Fruit fly (Drosophila melanogaster) whole organism, embryonic: ENCODE results near the gene scaf6.

Experiments used
- Abd-B ChIP-seq: fragments of 200-800 bp; sonication (Bioruptor generic); optimal IDR thresholded peaks from 2 replicates; lab custom pipeline; 2018; ENCODE audit warnings: missing biosample characterization, mild to moderate bottlenecking, missing genetic modification characterization, moderate library complexity
- Asciz ChIP-seq: fragments of 200-800 bp; sonication (Bioruptor generic); optimal IDR thresholded peaks from 2 replicates; lab custom pipeline; 2017; ENCODE audit warnings: missing biosample characterization, mild to moderate bottlenecking, missing genetic modification characterization, missing genetic modification reagents
- Atf-2 ChIP-seq: fragments of 200-800 bp; sonication (Bioruptor generic); optimal IDR thresholded peaks from 2 replicates; lab custom pipeline; 2016; ENCODE audit warnings: missing biosample characterization, missing genetic modification characterization
- CG11085 ChIP-seq: fragments of 200-800 bp; sonication (Bioruptor generic); IDR thresholded peaks from 2 replicates; pipeline ENCODE4 v1.3.6; 2022; ENCODE audit warnings: missing biosample characterization, missing genetic modification characterization
- CG11456 ChIP-seq: fragments of 200-800 bp; sonication (Bioruptor generic); IDR thresholded peaks from 3 replicates; pipeline ENCODE4 v1.3.6; 2022; ENCODE audit warnings: missing biosample characterization, missing genetic modification characterization
- CG12391 ChIP-seq: fragments of 200-800 bp; sonication (Bioruptor generic); optimal IDR thresholded peaks from 3 replicates; lab custom pipeline; 2018; ENCODE audit warnings: missing biosample characterization, mild to moderate bottlenecking, missing genetic modification characterization, moderate library complexity
- CG12769 ChIP-seq: fragments of 200-800 bp; sonication (Bioruptor generic); optimal IDR thresholded peaks from 2 replicates; lab custom pipeline; 2019; ENCODE audit warnings: missing biosample characterization, mild to moderate bottlenecking, missing genetic modification characterization, moderate library complexity
- CG13775 ChIP-seq: fragments of 200-800 bp; sonication (Bioruptor generic); optimal IDR thresholded peaks from 3 replicates; lab custom pipeline; 2017; ENCODE audit warnings: missing biosample characterization, mild to moderate bottlenecking, missing genetic modification characterization
- CG14710 ChIP-seq: fragments of 200-800 bp; sonication (Bioruptor generic); optimal IDR thresholded peaks from 3 replicates; lab custom pipeline; 2019; ENCODE audit warnings: missing biosample characterization, mild to moderate bottlenecking, missing genetic modification characterization, moderate library complexity
- CG15514 ChIP-seq: fragments of 200-800 bp; sonication (Bioruptor generic); optimal IDR thresholded peaks from 3 replicates; lab custom pipeline; 2017; ENCODE audit warnings: missing biosample characterization, missing genetic modification characterization, mild to moderate bottlenecking, moderate library complexity, missing genetic modification reagents
- CG15601 ChIP-seq: fragments of 200-800 bp; sonication (Bioruptor generic); optimal IDR thresholded peaks from 3 replicates; lab custom pipeline; 2019; ENCODE audit warnings: missing biosample characterization, mild to moderate bottlenecking, missing genetic modification characterization, moderate library complexity
- CG1647 ChIP-seq: fragments of 200-800 bp; sonication (Bioruptor generic); optimal IDR thresholded peaks from 3 replicates; lab custom pipeline; 2016; ENCODE audit warnings: missing biosample characterization, missing genetic modification characterization
- CG3065 ChIP-seq: fragments of 200-800 bp; sonication (Bioruptor generic); optimal IDR thresholded peaks from 2 replicates; lab custom pipeline; 2016; ENCODE audit warnings: missing biosample characterization, missing genetic modification characterization
- CG3995 ChIP-seq: fragments of 200-800 bp; sonication (Bioruptor generic); optimal IDR thresholded peaks from 3 replicates; lab custom pipeline; 2016; ENCODE audit warnings: missing biosample characterization, missing genetic modification characterization
- CG7987 ChIP-seq: fragments of 200-800 bp; sonication (Bioruptor generic); optimal IDR thresholded peaks from 2 replicates; lab custom pipeline; 2018; ENCODE audit warnings: missing biosample characterization, mild to moderate bottlenecking, missing genetic modification characterization, moderate library complexity
- CG8290 ChIP-seq, 3 experiments: fragments of 200-800 bp; sonication (Bioruptor generic); optimal IDR thresholded peaks; 2 replicates each; lab custom pipeline; 2016 to 2019; ENCODE audit warnings: missing biosample characterization in 3 of 3, missing genetic modification characterization in 3 of 3, mild to moderate bottlenecking in 2 of 3, moderate library complexity in 1 of 3
- Chrac-16 ChIP-seq: fragments of 200-800 bp; sonication (Bioruptor generic); optimal IDR thresholded peaks from 3 replicates; lab custom pipeline; 2016; ENCODE audit warnings: missing biosample characterization, missing genetic modification characterization
- CkIIα-i1 ChIP-seq: fragments of 200-800 bp; sonication (Bioruptor generic); IDR thresholded peaks from 2 replicates; pipeline ENCODE4 v1.3.6; 2022; ENCODE audit warnings: missing biosample characterization, missing genetic modification characterization
- Dad ChIP-seq: fragments of 200-800 bp; sonication (Bioruptor generic); optimal IDR thresholded peaks from 3 replicates; lab custom pipeline; 2016; ENCODE audit warnings: missing biosample characterization, missing genetic modification characterization
- Dbx ChIP-seq: fragments of 200-800 bp; sonication (Bioruptor generic); IDR thresholded peaks from 3 replicates; pipeline ENCODE4 v1.3.6; 2022; ENCODE audit warnings: missing biosample characterization, missing genetic modification characterization
- Dip3 ChIP-seq: fragments of 200-800 bp; sonication (Bioruptor generic); optimal IDR thresholded peaks from 3 replicates; lab custom pipeline; 2016; ENCODE audit warnings: missing biosample characterization, missing genetic modification characterization
- Doc3 ChIP-seq: fragments of 200-800 bp; sonication (Bioruptor generic); IDR thresholded peaks from 3 replicates; pipeline ENCODE4 v1.3.6; 2022; ENCODE audit warnings: missing biosample characterization, missing genetic modification characterization; ENCODE audit not compliant: partially characterized antibody
- ERR ChIP-seq: fragments of 200-800 bp; sonication (Bioruptor generic); optimal IDR thresholded peaks from 2 replicates; lab custom pipeline; 2016; ENCODE audit warnings: missing biosample characterization, missing genetic modification characterization
- Ets65A ChIP-seq: fragments of 200-800 bp; sonication (Bioruptor generic); peaks from one replicate; lab custom pipeline; 2016; ENCODE audit warnings: missing biosample characterization, missing genetic modification characterization
- Ets97D ChIP-seq: fragments of 200-800 bp; sonication (Bioruptor generic); optimal IDR thresholded peaks from 3 replicates; lab custom pipeline; 2016; ENCODE audit warnings: missing biosample characterization, missing genetic modification characterization
- Hr3 ChIP-seq: fragments of 200-800 bp; sonication (Bioruptor generic); optimal IDR thresholded peaks from 3 replicates; lab custom pipeline; 2016; ENCODE audit warnings: missing biosample characterization, missing genetic modification characterization
- Hsf ChIP-seq: fragments of 200-800 bp; sonication (Bioruptor generic); optimal IDR thresholded peaks from 3 replicates; lab custom pipeline; 2016; ENCODE audit warnings: missing biosample characterization, missing genetic modification characterization
- Lhr ChIP-seq: fragments of 200-800 bp; sonication (Bioruptor generic); optimal IDR thresholded peaks from 3 replicates; lab custom pipeline; 2017; ENCODE audit warnings: mild to moderate bottlenecking, missing biosample characterization, missing genetic modification reagents, missing genetic modification characterization
- Lim3 ChIP-seq: fragments of 200-800 bp; sonication (Bioruptor generic); IDR thresholded peaks from 2 replicates; pipeline ENCODE4 v1.3.6; 2022; ENCODE audit warnings: missing biosample characterization, missing genetic modification characterization
- Oaz ChIP-seq: fragments of 200-800 bp; sonication (Bioruptor generic); IDR thresholded peaks from 2 replicates; pipeline ENCODE4 v1.3.6; 2022; ENCODE audit warnings: missing biosample characterization, missing genetic modification characterization
- PHDP ChIP-seq: fragments of 200-800 bp; sonication (Bioruptor generic); optimal IDR thresholded peaks from 3 replicates; lab custom pipeline; 2018; ENCODE audit warnings: missing biosample characterization, mild to moderate bottlenecking, missing genetic modification characterization, moderate library complexity
- Side ChIP-seq: fragments of 200-800 bp; sonication (Bioruptor generic); optimal IDR thresholded peaks from 2 replicates; lab custom pipeline; 2016; ENCODE audit warnings: missing biosample characterization, missing genetic modification characterization
- Sry-δ ChIP-seq: fragments of 200-800 bp; sonication (Bioruptor generic); optimal IDR thresholded peaks from 2 replicates; lab custom pipeline; 2016; ENCODE audit warnings: missing biosample characterization, missing genetic modification characterization
- TFAM ChIP-seq: fragments of 200-800 bp; sonication (Bioruptor generic); optimal IDR thresholded peaks from 2 replicates; lab custom pipeline; 2017; ENCODE audit warnings: missing biosample characterization, missing genetic modification characterization, inconsistent platforms
- bigmax ChIP-seq: fragments of 200-800 bp; sonication (Bioruptor generic); optimal IDR thresholded peaks from 2 replicates; lab custom pipeline; 2018; ENCODE audit warnings: missing biosample characterization, mild to moderate bottlenecking, missing genetic modification characterization
- btn ChIP-seq: fragments of 200-800 bp; sonication (Bioruptor generic); optimal IDR thresholded peaks from 2 replicates; lab custom pipeline; 2016; ENCODE audit warnings: missing biosample characterization, missing genetic modification characterization
- cg ChIP-seq: fragments of 200-800 bp; sonication (Bioruptor generic); optimal IDR thresholded peaks from 3 replicates; lab custom pipeline; 2019; ENCODE audit warnings: missing biosample characterization, mild to moderate bottlenecking, missing genetic modification characterization, moderate library complexity
- chm ChIP-seq: fragments of 200-800 bp; sonication (Bioruptor generic); IDR thresholded peaks from 2 replicates; pipeline ENCODE4 v1.3.6; 2022; ENCODE audit warnings: missing biosample characterization, missing genetic modification characterization
- ci ChIP-seq: fragments of 200-800 bp; sonication (Bioruptor generic); IDR thresholded peaks from 3 replicates; pipeline ENCODE4 v1.3.6; 2022; ENCODE audit warnings: missing biosample characterization, missing genetic modification characterization
- crol ChIP-seq: fragments of 200-800 bp; sonication (Bioruptor generic); IDR thresholded peaks from 2 replicates; pipeline ENCODE4 v1.3.6; 2022; ENCODE audit warnings: missing biosample characterization, missing genetic modification characterization
- dan ChIP-seq: fragments of 200-800 bp; sonication (Bioruptor generic); IDR thresholded peaks from 2 replicates; pipeline ENCODE4 v1.3.6; 2022; ENCODE audit warnings: missing biosample characterization, missing genetic modification characterization
- disco-r ChIP-seq: fragments of 200-800 bp; sonication (Bioruptor generic); optimal IDR thresholded peaks from 2 replicates; lab custom pipeline; 2016; ENCODE audit warnings: missing biosample characterization, missing genetic modification characterization
- emc ChIP-seq: fragments of 200-800 bp; sonication (Bioruptor generic); optimal IDR thresholded peaks from 2 replicates; lab custom pipeline; 2016; ENCODE audit warnings: missing biosample characterization, missing genetic modification characterization
- ind ChIP-seq: fragments of 200-800 bp; sonication (Bioruptor generic); optimal IDR thresholded peaks from 3 replicates; lab custom pipeline; 2016; ENCODE audit warnings: missing biosample characterization, missing genetic modification characterization
- klu ChIP-seq: fragments of 200-800 bp; sonication (Bioruptor generic); IDR thresholded peaks from 2 replicates; pipeline ENCODE4 v1.3.6; 2022; ENCODE audit warnings: missing biosample characterization, missing genetic modification characterization
- phol ChIP-seq: fragments of 200-800 bp; sonication (Bioruptor generic); optimal IDR thresholded peaks from 3 replicates; lab custom pipeline; 2018; ENCODE audit warnings: missing biosample characterization, mild to moderate bottlenecking, missing genetic modification characterization, moderate library complexity
- pum ChIP-seq: fragments of 200-800 bp; sonication (Bioruptor generic); optimal IDR thresholded peaks from 2 replicates; lab custom pipeline; 2016; ENCODE audit warnings: missing biosample characterization, missing genetic modification characterization
- scrt ChIP-seq: fragments of 200-800 bp; sonication (Bioruptor generic); optimal IDR thresholded peaks from 2 replicates; lab custom pipeline; 2018; ENCODE audit warnings: missing biosample characterization, mild to moderate bottlenecking, missing genetic modification characterization, moderate library complexity
- sens ChIP-seq: fragments of 200-800 bp; sonication (Bioruptor generic); peaks from one replicate; lab custom pipeline; 2016; ENCODE audit warnings: missing biosample characterization, missing genetic modification characterization

scaf6 gene

DNA sequence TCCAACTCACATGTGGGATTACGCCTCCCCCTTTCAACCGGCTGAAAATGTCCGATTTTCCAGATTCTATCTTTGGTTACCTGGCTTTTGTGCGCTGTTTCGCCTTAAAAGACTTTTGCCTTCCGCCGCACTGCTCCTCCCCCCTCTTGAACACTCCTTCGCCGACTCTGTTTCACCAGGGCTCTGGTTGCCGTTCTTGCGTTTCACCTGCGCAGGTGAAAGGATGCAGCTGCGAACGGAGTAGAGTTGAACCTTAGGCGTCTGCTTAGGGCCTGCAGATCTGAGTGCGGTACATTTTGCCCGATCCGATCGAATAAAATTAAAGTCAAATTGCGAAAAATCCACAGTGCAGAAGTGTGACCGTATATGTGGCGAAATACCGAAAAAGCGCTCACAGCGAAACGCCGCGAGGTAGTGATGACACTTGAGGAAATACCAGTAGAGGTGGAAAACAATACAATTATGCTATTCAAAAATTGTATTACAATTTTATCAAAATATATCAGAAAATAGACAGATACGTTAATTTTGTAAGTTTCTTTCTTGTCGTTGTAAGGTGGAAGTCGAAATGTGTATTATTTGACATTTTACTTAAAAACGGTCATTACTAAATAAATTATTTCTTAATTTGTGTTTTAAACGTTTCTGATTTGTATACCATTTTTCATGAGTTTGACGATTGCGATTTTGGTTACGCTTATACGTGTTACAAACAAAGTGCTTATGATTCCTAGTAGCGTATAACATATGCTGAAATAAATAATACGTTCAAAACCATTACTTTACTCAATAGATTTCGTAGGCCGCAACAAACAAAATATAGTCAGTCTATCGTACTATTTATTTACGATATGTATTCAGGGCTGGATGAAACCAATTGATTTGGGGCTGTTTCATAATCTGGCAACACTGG is 26.5 kb downstream of the scaf6 start, which contains the start of the genes CG6664 and CG7728 (continued):
- TF ChIP-seq Chrac-16 (GFP tag; lab: Kevin White, UChicago) = peak; percentile 41
- no peak for TF ChIP-seq CG3995 (GFP tag; lab: Kevin White, UChicago)
- peak; percentile 8 for TF ChIP-seq emc (GFP tag; lab: Kevin White, UChicago)
- no peak for TF ChIP-seq CG11085 (GFP tag; lab: Robert Waterston, UW)
- peak; percentile 89 for TF ChIP-seq Sry-δ (GFP tag; lab: Kevin White, UChicago)
- TF ChIP-seq CG3065 (GFP tag; lab: Kevin White, UChicago) = no peak
- TF ChIP-seq Hr3 (GFP tag; lab: Kevin White, UChicago) = peak; percentile 9
- peak; percentile 46 for TF ChIP-seq Hsf (GFP tag; lab: Kevin White, UChicago)
- peak; percentile 5 for TF ChIP-seq Dad (GFP tag; lab: Kevin White, UChicago)
- TF ChIP-seq sens (GFP tag; lab: Kevin White, UChicago) = peak; percentile 84
- TF ChIP-seq cg = no peak
- no peak for TF ChIP-seq dan (GFP tag; lab: Robert Waterston, UW)
- peak; percentile 81 for TF ChIP-seq CG14710
- peak; percentile 95 for TF ChIP-seq Ets65A (GFP tag; lab: Kevin White, UChicago)
- TF ChIP-seq btn = no peak
- peak; percentile 45 for TF ChIP-seq ind (GFP tag; lab: Kevin White, UChicago)
- peak; percentile 96 for TF ChIP-seq crol (GFP tag; lab: Robert Waterston, UW)
- TF ChIP-seq ci (GFP tag; lab: Robert Waterston, UW) = peak; percentile 70
- TF ChIP-seq Doc3 = peak; percentile 48; the same call in 1 of the 3 replicates
- TF ChIP-seq CG11456 (GFP tag; lab: Robert Waterston, UW) = peak; percentile 74; the same call in 2 of the 3 replicates
- TF ChIP-seq Dip3 (GFP tag; lab: Kevin White, UChicago) = peak; percentile 35
- no peak for TF ChIP-seq bigmax
- peak; percentile 40 for TF ChIP-seq Abd-B (GFP tag; lab: Kevin White, UChicago)
- no peak for TF ChIP-seq CG7987 (GFP tag; lab: Kevin White, UChicago)
- no peak for TF ChIP-seq disco-r
- TF ChIP-seq Asciz (GFP tag; lab: Kevin White, UChicago) = no peak
- peak; percentile 10 for TF ChIP-seq Side
- TF ChIP-seq CG8290 (GFP tag; optimal IDR thresholded peaks at IDR 0.05; lab: Kevin White, UChicago) = peak; percentile 5
- peak; percentile 27 to 47 for TF ChIP-seq CG8290 (tag; optimal IDR thresholded peaks at IDR 0.05; lab: Kevin White, UChicago)
- TF ChIP-seq Atf-2 (GFP tag; lab: Kevin White, UChicago) = peak; percentile 8
- TF ChIP-seq Ets97D = peak; percentile 12
- TF ChIP-seq CG15601 = peak; percentile 21
- TF ChIP-seq Dbx (GFP tag; lab: Robert Waterston, UW) = peak; percentile 54; the same call in 2 of the 3 replicates
- TF ChIP-seq ERR (GFP tag; lab: Kevin White, UChicago) = no peak
- TF ChIP-seq CkIIα-i1 (GFP tag; lab: Robert Waterston, UW) = no peak
- peak; percentile 25 for TF ChIP-seq CG15514
- TF ChIP-seq scrt (GFP tag; lab: Kevin White, UChicago) = no peak
- TF ChIP-seq Lhr = peak; percentile 40
- peak; percentile 80 for TF ChIP-seq CG13775 (GFP tag; lab: Kevin White, UChicago)
- peak; percentile 59 for TF ChIP-seq CG12391 (tag; lab: Kevin White, UChicago)
- TF ChIP-seq CG1647 (GFP tag; lab: Kevin White, UChicago) = peak; percentile 47
- TF ChIP-seq CG12769 (tag; lab: Kevin White, UChicago) = no peak
- peak; percentile 35 for TF ChIP-seq pum (GFP tag; lab: Kevin White, UChicago)
- no peak for TF ChIP-seq klu (GFP tag; lab: Robert Waterston, UW)
- TF ChIP-seq chm (GFP tag; lab: Robert Waterston, UW) = peak; percentile 57; the same call in 1 of the 2 replicates
- no peak for TF ChIP-seq TFAM (GFP tag; lab: Kevin White, UChicago)
- TF ChIP-seq PHDP (tag; lab: Kevin White, UChicago) = no peak
- TF ChIP-seq Lim3 (GFP tag; lab: Robert Waterston, UW) = no peak
- TF ChIP-seq Oaz (GFP tag; lab: Robert Waterston, UW) = no peak
- TF ChIP-seq phol = peak; percentile 58
